Worm (Caenorhabditis elegans) whole organism, L3 larva: ENCODE measurements around the gene ipmk-1.

Source experiments
- R02D3.7 ChIP-seq: fragments of 150-350 bp; optimal IDR thresholded peaks from 2 replicates; lab custom pipeline; 2014; ENCODE audit warnings: missing biosample characterization, missing genetic modification characterization
- aly-2 ChIP-seq: fragments of 150-350 bp; optimal IDR thresholded peaks from 2 replicates; lab custom pipeline; 2014; ENCODE audit warnings: missing biosample characterization, missing genetic modification characterization
- ama-1 ChIP-seq: fragments of 150-350 bp; optimal IDR thresholded peaks from 2 replicates; lab custom pipeline; 2018
- ceh-16 ChIP-seq: sonication (generic microtip); optimal IDR thresholded peaks from 2 replicates; lab custom pipeline; 2017; ENCODE audit warnings: missing biosample characterization, missing genetic modification characterization
- ceh-28 ChIP-seq: fragments of 150-350 bp; optimal IDR thresholded peaks from 2 replicates; lab custom pipeline; 2014; ENCODE audit warnings: missing biosample characterization, missing genetic modification reagents, missing genetic modification characterization
- daf-12 ChIP-seq: fragments of 150-350 bp; optimal IDR thresholded peaks from 2 replicates; lab custom pipeline; 2014; ENCODE audit warnings: missing biosample characterization, missing genetic modification reagents, missing genetic modification characterization
- egl-27 ChIP-seq: sonication (generic microtip); optimal IDR thresholded peaks from 4 replicates; lab custom pipeline; 2017; ENCODE audit warnings: missing biosample characterization, missing genetic modification reagents, missing genetic modification characterization
- elt-1 ChIP-seq: fragments of 150-350 bp; optimal IDR thresholded peaks from 2 replicates; lab custom pipeline; 2014; ENCODE audit warnings: missing biosample characterization, missing genetic modification characterization
- elt-2 ChIP-seq: sonication (generic microtip); optimal IDR thresholded peaks from 2 replicates; lab custom pipeline; 2016; ENCODE audit warnings: missing genetic modification reagents, mild to moderate bottlenecking, missing genetic modification characterization, missing compliant biosample characterization
- elt-3 ChIP-seq, 3 experiments: fragments of 150-350 bp in 1 of 3; sonication (generic microtip) in 2 of 3; optimal IDR thresholded peaks; 2 replicates in 2 of 3; 4 replicates in 1 of 3; lab custom pipeline; 2014 to 2017; ENCODE audit warnings: missing biosample characterization in 3 of 3, missing genetic modification characterization in 3 of 3
- eor-1 ChIP-seq, 2 experiments: fragments of 150-350 bp; optimal IDR thresholded peaks; 2 replicates each; lab custom pipeline; 2014 to 2018; ENCODE audit warnings: missing biosample characterization in 2 of 2, missing genetic modification characterization in 2 of 2
- fkh-10 ChIP-seq: sonication (generic microtip); optimal IDR thresholded peaks from 2 replicates; lab custom pipeline; 2017; ENCODE audit warnings: missing biosample characterization, missing genetic modification reagents, missing genetic modification characterization
- fkh-2 ChIP-seq: fragments of 150-350 bp; optimal IDR thresholded peaks from 2 replicates; lab custom pipeline; 2014; ENCODE audit warnings: missing biosample characterization, missing genetic modification reagents, missing genetic modification characterization
- fos-1 ChIP-seq: fragments of 150-350 bp; optimal IDR thresholded peaks from 2 replicates; lab custom pipeline; 2014; ENCODE audit warnings: missing biosample characterization, missing genetic modification characterization
- hmg-11 ChIP-seq: sonication (generic microtip); optimal IDR thresholded peaks from 2 replicates; lab custom pipeline; 2016; ENCODE audit warnings: missing genetic modification characterization, missing compliant biosample characterization
- jun-1 ChIP-seq: fragments of 150-350 bp; optimal IDR thresholded peaks from 2 replicates; lab custom pipeline; 2014; ENCODE audit warnings: missing biosample characterization, missing genetic modification reagents, missing genetic modification characterization
- lin-15B ChIP-seq: fragments of 150-350 bp; optimal IDR thresholded peaks from 2 replicates; lab custom pipeline; 2014; ENCODE audit warnings: missing biosample characterization, missing genetic modification characterization
- lin-39 ChIP-seq: fragments of 150-350 bp; optimal IDR thresholded peaks from 2 replicates; lab custom pipeline; 2018; ENCODE audit warnings: missing biosample characterization, missing genetic modification reagents, missing genetic modification characterization
- mdl-1 ChIP-seq: fragments of 150-350 bp; optimal IDR thresholded peaks from 2 replicates; lab custom pipeline; 2014; ENCODE audit warnings: missing biosample characterization, missing genetic modification characterization
- mml-1 ChIP-seq: fragments of 150-350 bp; sonication (generic microtip); optimal IDR thresholded peaks from 3 replicates; lab custom pipeline; 2014; ENCODE audit warnings: missing biosample characterization, missing genetic modification characterization
- nfya-1 ChIP-seq: sonication (generic microtip); optimal IDR thresholded peaks from 2 replicates; lab custom pipeline; 2017; ENCODE audit warnings: missing genetic modification characterization, mild to moderate bottlenecking, missing compliant biosample characterization, antibody characterized with exemption, moderate library complexity; ENCODE audit not compliant: insufficient read depth
- nhr-11 ChIP-seq: fragments of 150-350 bp; optimal IDR thresholded peaks from 2 replicates; lab custom pipeline; 2014; ENCODE audit warnings: missing biosample characterization, missing genetic modification characterization
- nhr-23 ChIP-seq: fragments of 150-350 bp; optimal IDR thresholded peaks from 2 replicates; lab custom pipeline; 2014; ENCODE audit warnings: missing biosample characterization, missing genetic modification reagents, missing genetic modification characterization
- nhr-237 ChIP-seq: fragments of 150-350 bp; optimal IDR thresholded peaks from 2 replicates; lab custom pipeline; 2014; ENCODE audit warnings: missing biosample characterization, missing genetic modification characterization
- nhr-28 ChIP-seq: fragments of 150-350 bp; optimal IDR thresholded peaks from 2 replicates; lab custom pipeline; 2014; ENCODE audit warnings: missing biosample characterization, missing genetic modification characterization
- nhr-43 ChIP-seq: sonication (generic microtip); optimal IDR thresholded peaks from 2 replicates; lab custom pipeline; 2016; ENCODE audit warnings: mild to moderate bottlenecking, missing genetic modification characterization, missing compliant biosample characterization; ENCODE audit not compliant: poor library complexity, severe bottlenecking
- nhr-67 ChIP-seq: fragments of 150-350 bp; optimal IDR thresholded peaks from 2 replicates; lab custom pipeline; 2014; ENCODE audit warnings: missing biosample characterization, missing genetic modification characterization
- nhr-76 ChIP-seq: fragments of 150-350 bp; sonication (generic microtip); optimal IDR thresholded peaks from 5 replicates; lab custom pipeline; 2014; ENCODE audit warnings: missing biosample characterization, missing genetic modification characterization
- nhr-77 ChIP-seq: fragments of 150-350 bp; optimal IDR thresholded peaks from 2 replicates; lab custom pipeline; 2014; ENCODE audit warnings: missing biosample characterization, missing genetic modification characterization
- pha-4 ChIP-seq: fragments of 150-350 bp; optimal IDR thresholded peaks from 2 replicates; lab custom pipeline; 2014; ENCODE audit warnings: missing biosample characterization, missing genetic modification reagents, missing genetic modification characterization
- skn-1 ChIP-seq: fragments of 150-350 bp; optimal IDR thresholded peaks from 2 replicates; lab custom pipeline; 2014; ENCODE audit warnings: missing biosample characterization, missing genetic modification characterization
- snpc-4 ChIP-seq: fragments of 150-350 bp; optimal IDR thresholded peaks from 2 replicates; lab custom pipeline; 2014; ENCODE audit warnings: missing biosample characterization, missing genetic modification characterization
- tbx-2 ChIP-seq: sonication (generic microtip); optimal IDR thresholded peaks from 2 replicates; lab custom pipeline; 2016; ENCODE audit warnings: mild to moderate bottlenecking, missing genetic modification characterization, missing compliant biosample characterization
- unc-39 ChIP-seq: sonication (generic microtip); optimal IDR thresholded peaks from 4 replicates; lab custom pipeline; 2017; ENCODE audit warnings: missing biosample characterization, missing genetic modification characterization
- zag-1 ChIP-seq: fragments of 150-350 bp; optimal IDR thresholded peaks from 2 replicates; lab custom pipeline; 2014; ENCODE audit warnings: missing biosample characterization, missing genetic modification characterization
- ztf-4 ChIP-seq: fragments of 150-350 bp; optimal IDR thresholded peaks from 2 replicates; lab custom pipeline; 2014; ENCODE audit warnings: missing biosample characterization, missing genetic modification characterization

The ipmk-1 gene

ce11 chrIV:12551944-12552343, 4.0 kb downstream of the ipmk-1 start:
- TF ChIP-seq elt-3 (tag; optimal IDR thresholded peaks at IDR 0.05; lab: Kevin White, UChicago) (no peak), ceh-16 (no peak), zag-1 (tag; lab: Kevin White, UChicago) (no peak), ama-1 (lab: Kevin White, UChicago) (no peak), mml-1 (tag; lab: Kevin White, UChicago) (no peak)

ce11 chrIV:12558925-12559450, 11.1 kb downstream of the ipmk-1 start, which contains the start of the genes ZK795.2 and ZK795.3:
ZK795.2 (minus strand) TSS chrIV:12558975.
ZK795.3 (plus strand) TSS chrIV:12559365.
- TF ChIP-seq nhr-23 (tag; lab: Kevin White, UChicago) (peak; percentile 53), ztf-4 (tag; lab: Kevin White, UChicago) (no peak), jun-1 (tag; lab: Kevin White, UChicago) (no peak), elt-2 (tag; lab: Kevin White, UChicago) (peak; percentile 6), R02D3.7 (tag; lab: Kevin White, UChicago) (no peak), egl-27 (no peak), pha-4 (tag; lab: Kevin White, UChicago) (peak; percentile 90), nhr-43 (tag; lab: Kevin White, UChicago) (peak; percentile 18), aly-2 (tag; lab: Kevin White, UChicago) (no peak), nfya-1 (peak; percentile 71), eor-1 (tag; optimal IDR thresholded peaks at IDR 0.05; lab: Kevin White, UChicago) (peak in 1 of 2 experiments; percentile 18), unc-39 (tag; lab: Kevin White, UChicago) (no peak), daf-12 (no peak), lin-15B (tag; lab: Kevin White, UChicago) (peak; percentile 39), zag-1 (tag; lab: Kevin White, UChicago) (no peak), hmg-11 (peak; percentile 61), nhr-237 (no peak), ceh-28 (tag; lab: Kevin White, UChicago) (peak; percentile 37), nhr-67 (tag; lab: Kevin White, UChicago) (no peak), fkh-2 (tag; lab: Kevin White, UChicago) (no peak), fos-1 (no peak), ceh-16 (no peak), snpc-4 (tag; lab: Kevin White, UChicago) (peak; percentile 47), fkh-10 (GFP tag; lab: Kevin White, UChicago) (no peak), skn-1 (tag; lab: Kevin White, UChicago) (no peak)

- TF ChIP-seq mdl-1 (tag; lab: Kevin White, UChicago) (no peak), R02D3.7 (tag; lab: Kevin White, UChicago) (no peak), snpc-4 (tag; lab: Kevin White, UChicago) (no peak), ama-1 (lab: Kevin White, UChicago) (no peak), nhr-67 (tag; lab: Kevin White, UChicago) (no peak), lin-15B (tag; lab: Kevin White, UChicago) (no peak), nhr-237 (no peak), elt-1 (tag; lab: Kevin White, UChicago) (no peak), nhr-11 (no peak), jun-1 (tag; lab: Kevin White, UChicago) (no peak), nfya-1 (no peak)
Observed at ce11 chrIV:12560568-12560967, 12.6 kb downstream of the ipmk-1 start, which contains the start of gene snb-7. snb-7 (plus strand) TSS chrIV:12560868.

ce11 chrIV:12565933-12566540, 18.1 kb downstream of the ipmk-1 start, which contains the start of gene eak-7:
eak-7 (minus strand) TSS chrIV:12565983.
- TF ChIP-seq hmg-11 (no peak), nfya-1 (no peak), nhr-237 (no peak), nhr-11 (no peak), eor-1 (tag; optimal IDR thresholded peaks at IDR 0.05; lab: Kevin White, UChicago) (no peak), nhr-77 (tag; lab: Kevin White, UChicago) (no peak), nhr-76 (tag; lab: Kevin White, UChicago) (no peak), lin-39 (no peak), nhr-28 (no peak), ztf-4 (tag; lab: Kevin White, UChicago) (no peak), daf-12 (no peak), tbx-2 (tag; lab: Kevin White, UChicago) (no peak), fkh-2 (tag; lab: Kevin White, UChicago) (no peak), egl-27 (no peak)
